Worm (Caenorhabditis elegans) whole organism, late embryonic: ENCODE data around the gene Y42A5A.3.

Experiments used
- C08G9.2 ChIP-seq: sonication (generic microtip); optimal IDR thresholded peaks from 2 replicates; lab custom pipeline; 2016; ENCODE audit warnings: mild to moderate bottlenecking, missing genetic modification characterization, moderate library complexity, missing compliant biosample characterization
- C38D4.7 ChIP-seq: fragments of 200-800 bp; sonication (Bioruptor generic); optimal IDR thresholded peaks from 2 replicates; lab custom pipeline; 2018; ENCODE audit warnings: mild to moderate bottlenecking, missing genetic modification characterization, moderate library complexity, missing compliant biosample characterization
- F13H6.1 ChIP-seq: sonication (generic microtip); optimal IDR thresholded peaks from 2 replicates; lab custom pipeline; 2016; ENCODE audit warnings: missing genetic modification characterization, missing compliant biosample characterization
- K09A11.1 ChIP-seq: sonication (generic microtip); optimal IDR thresholded peaks from 2 replicates; lab custom pipeline; 2017; ENCODE audit warnings: antibody characterized with exemption, mild to moderate bottlenecking, missing genetic modification characterization, missing compliant biosample characterization; ENCODE audit not compliant: insufficient read depth
- ceh-18 ChIP-seq: sonication (generic microtip); optimal IDR thresholded peaks from 2 replicates; lab custom pipeline; 2016; ENCODE audit warnings: missing genetic modification characterization, missing compliant biosample characterization
- ceh-19 ChIP-seq: fragments of 200-800 bp; sonication (Bioruptor generic); optimal IDR thresholded peaks from 2 replicates; lab custom pipeline; 2018; ENCODE audit warnings: mild to moderate bottlenecking, missing genetic modification characterization, missing compliant biosample characterization
- ceh-2 ChIP-seq: sonication (generic microtip); optimal IDR thresholded peaks from 2 replicates; lab custom pipeline; 2016; ENCODE audit warnings: missing genotype, missing genetic modification characterization, missing compliant biosample characterization
- ceh-22 ChIP-seq: sonication (generic microtip); optimal IDR thresholded peaks from 2 replicates; lab custom pipeline; 2017; ENCODE audit warnings: missing biosample characterization, missing genetic modification characterization
- ceh-31 ChIP-seq: sonication (generic microtip); optimal IDR thresholded peaks from 2 replicates; lab custom pipeline; 2016; ENCODE audit warnings: missing genetic modification characterization, missing compliant biosample characterization
- ceh-34 ChIP-seq: sonication (generic microtip); optimal IDR thresholded peaks from 2 replicates; lab custom pipeline; 2016; ENCODE audit warnings: mild to moderate bottlenecking, missing genetic modification characterization, missing compliant biosample characterization
- ceh-45 ChIP-seq: fragments of 200-800 bp; sonication (Bioruptor generic); IDR thresholded peaks from 2 replicates; pipeline ENCODE4 v1.3.6; 2022; ENCODE audit warnings: missing genetic modification reagents, missing genetic modification characterization, missing compliant biosample characterization
- ceh-48 ChIP-seq: sonication (generic microtip); optimal IDR thresholded peaks from 2 replicates; lab custom pipeline; 2016; ENCODE audit warnings: missing genetic modification characterization, inconsistent platforms, missing compliant biosample characterization
- ceh-9 ChIP-seq: sonication (generic microtip); optimal IDR thresholded peaks from 2 replicates; lab custom pipeline; 2016; ENCODE audit warnings: mild to moderate bottlenecking, missing genetic modification characterization, inconsistent platforms, missing compliant biosample characterization
- dmd-4 ChIP-seq: sonication (generic microtip); optimal IDR thresholded peaks from 2 replicates; lab custom pipeline; 2016; ENCODE audit warnings: borderline replicate concordance, missing genetic modification characterization, missing compliant biosample characterization
- dve-1 ChIP-seq: sonication (generic microtip); optimal IDR thresholded peaks from 2 replicates; lab custom pipeline; 2017; ENCODE audit warnings: antibody characterized with exemption, mild to moderate bottlenecking, missing genetic modification characterization, missing compliant biosample characterization
- elt-2 ChIP-seq: sonication (generic microtip); optimal IDR thresholded peaks from 2 replicates; lab custom pipeline; 2016; ENCODE audit warnings: missing genetic modification reagents, missing genetic modification characterization, missing compliant biosample characterization
- ets-4 ChIP-seq: sonication (generic microtip); optimal IDR thresholded peaks from 2 replicates; lab custom pipeline; 2016; ENCODE audit warnings: missing genetic modification characterization, missing compliant biosample characterization
- hlh-13 ChIP-seq: fragments of 200-800 bp; sonication (Bioruptor generic); optimal IDR thresholded peaks from 2 replicates; lab custom pipeline; 2018; ENCODE audit warnings: mild to moderate bottlenecking, missing genetic modification characterization, missing compliant biosample characterization
- hlh-30 ChIP-seq: sonication (generic microtip); optimal IDR thresholded peaks from 2 replicates; lab custom pipeline; 2017; ENCODE audit warnings: antibody characterized with exemption, missing genetic modification characterization, missing compliant biosample characterization; ENCODE audit not compliant: insufficient read depth
- lim-6 ChIP-seq: sonication (generic microtip); optimal IDR thresholded peaks from 2 replicates; lab custom pipeline; 2016; ENCODE audit warnings: missing genetic modification characterization, missing compliant biosample characterization
- mec-3 ChIP-seq: sonication (generic microtip); optimal IDR thresholded peaks from 2 replicates; lab custom pipeline; 2016; ENCODE audit warnings: borderline replicate concordance, missing genetic modification characterization, missing compliant biosample characterization
- nfya-1 ChIP-seq: sonication (generic microtip); optimal IDR thresholded peaks from 2 replicates; lab custom pipeline; 2017; ENCODE audit warnings: missing genetic modification characterization, mild to moderate bottlenecking, missing compliant biosample characterization, antibody characterized with exemption, moderate library complexity
- pat-9 ChIP-seq: fragments of 200-800 bp; sonication (Bioruptor generic); optimal IDR thresholded peaks from 2 replicates; lab custom pipeline; 2018; ENCODE audit warnings: mild to moderate bottlenecking, missing genetic modification characterization, moderate library complexity, missing compliant biosample characterization
- pax-1 ChIP-seq: fragments of 150-350 bp; optimal IDR thresholded peaks from 2 replicates; lab custom pipeline; 2014; ENCODE audit warnings: missing biosample characterization, missing genetic modification characterization
- pha-2 ChIP-seq: sonication (generic microtip); optimal IDR thresholded peaks from 2 replicates; lab custom pipeline; 2017; ENCODE audit warnings: mild to moderate bottlenecking, missing genetic modification characterization, missing compliant biosample characterization
- pqm-1 ChIP-seq: sonication (generic microtip); optimal IDR thresholded peaks from 2 replicates; lab custom pipeline; 2016; ENCODE audit warnings: missing genetic modification characterization, missing compliant biosample characterization
- ref-2 ChIP-seq: sonication (generic microtip); optimal IDR thresholded peaks from 2 replicates; lab custom pipeline; 2016; ENCODE audit warnings: missing genetic modification characterization, missing compliant biosample characterization
- rnt-1 ChIP-seq: sonication (generic microtip); optimal IDR thresholded peaks from 2 replicates; lab custom pipeline; 2016; ENCODE audit warnings: missing genetic modification characterization, missing compliant biosample characterization
- sdc-2 ChIP-seq: sonication (generic microtip); optimal IDR thresholded peaks from 2 replicates; lab custom pipeline; 2016; ENCODE audit warnings: missing genotype, missing genetic modification characterization, missing compliant biosample characterization
- sox-2 ChIP-seq: fragments of 200-800 bp; sonication (Bioruptor generic); IDR thresholded peaks from 2 replicates; pipeline ENCODE4 v1.3.6; 2022; ENCODE audit warnings: missing genetic modification reagents, missing genetic modification characterization, missing compliant biosample characterization
- tbx-2 ChIP-seq: sonication (generic microtip); optimal IDR thresholded peaks from 2 replicates; lab custom pipeline; 2016; ENCODE audit warnings: missing genetic modification characterization, missing compliant biosample characterization
- tbx-7 ChIP-seq: sonication (generic microtip); optimal IDR thresholded peaks from 2 replicates; lab custom pipeline; 2016; ENCODE audit warnings: missing genotype, missing genetic modification characterization, missing compliant biosample characterization
- ttx-3 ChIP-seq: sonication (generic microtip); optimal IDR thresholded peaks from 2 replicates; lab custom pipeline; 2016; ENCODE audit warnings: missing genetic modification reagents, missing genetic modification characterization, missing compliant biosample characterization
- unc-55 ChIP-seq: sonication (generic microtip); optimal IDR thresholded peaks from 2 replicates; lab custom pipeline; 2017; ENCODE audit warnings: missing biosample characterization, missing genetic modification reagents, missing genetic modification characterization
- zip-5 ChIP-seq: sonication (generic microtip); optimal IDR thresholded peaks from 2 replicates; lab custom pipeline; 2016; ENCODE audit warnings: missing genetic modification characterization, missing compliant biosample characterization

The Y42A5A.3 gene

ce11 chrV:11098599-11098998 is 2.8 kb upstream of the Y42A5A.3 start, which contains the start of gene cdkl-1:
Gene cdkl-1, plus strand, starts transcription at chrV:11098899.
- no peak for TF ChIP-seq ceh-19 (GFP tag; lab: Kevin White, UChicago)
- no peak for TF ChIP-seq ceh-9 (tag; lab: Kevin White, UChicago)
- TF ChIP-seq K09A11.1 (tag; lab: Kevin White, UChicago): no peak
- TF ChIP-seq dve-1 (tag; lab: Kevin White, UChicago): no peak
- no peak for TF ChIP-seq mec-3 (tag; lab: Kevin White, UChicago)
- TF ChIP-seq hlh-30 (tag; lab: Kevin White, UChicago): no peak
- TF ChIP-seq ceh-48 (tag; lab: Kevin White, UChicago): no peak
- TF ChIP-seq ceh-31 (tag; lab: Kevin White, UChicago): no peak

ce11 chrV:11094698-11095097 is 1.1 kb downstream of the Y42A5A.3 start:
- no peak for TF ChIP-seq ceh-34 (tag; lab: Kevin White, UChicago)
- no peak for TF ChIP-seq pqm-1 (tag; lab: Kevin White, UChicago)
- TF ChIP-seq unc-55 (GFP tag; lab: Kevin White, UChicago): no peak
- TF ChIP-seq pax-1 (tag; lab: Kevin White, UChicago): no peak
- no peak for TF ChIP-seq tbx-7 (tag; lab: Kevin White, UChicago)
- no peak for TF ChIP-seq hlh-13 (GFP tag; lab: Kevin White, UChicago)
- TF ChIP-seq pha-2 (tag; lab: Kevin White, UChicago): no peak
- no peak for TF ChIP-seq lim-6 (tag; lab: Kevin White, UChicago)
- TF ChIP-seq pat-9 (tag; lab: Kevin White, UChicago): no peak

ce11 chrV:11093163-11094091 is 2.3 kb downstream of the Y42A5A.3 start, which contains the start of gene lact-8:
Gene lact-8, minus strand, starts transcription at chrV:11093607.
- TF ChIP-seq rnt-1 (peak; percentile 69), ceh-34 (tag; lab: Kevin White, UChicago) (no peak)
- TF ChIP-seq, all 69 proteins: peak for 1

- TF ChIP-seq C08G9.2 (tag; lab: Kevin White, UChicago) (no peak), tbx-2 (tag; lab: Kevin White, UChicago) (no peak), C38D4.7 (GFP tag; lab: Kevin White, UChicago) (no peak), ceh-18 (tag; lab: Kevin White, UChicago) (no peak), ttx-3 (tag; lab: Kevin White, UChicago) (no peak), ceh-31 (tag; lab: Kevin White, UChicago) (no peak), sdc-2 (tag; lab: Kevin White, UChicago) (no peak)
These were observed 8.2 kb downstream of the Y42A5A.3 start, which contains the start of gene Y42A5A.1 for ce11 chrV:11087519-11087998. Gene Y42A5A.1, plus strand, starts transcription at chrV:11087948.

- TF ChIP-seq ceh-45: no peak
- TF ChIP-seq ceh-48 (tag; lab: Kevin White, UChicago): no peak
- TF ChIP-seq elt-2 (tag; lab: Kevin White, UChicago): peak; percentile 98
- TF ChIP-seq pqm-1 (tag; lab: Kevin White, UChicago): no peak
- TF ChIP-seq sox-2 (GFP tag; lab: Robert Waterston, UW): no peak
These were observed 8.7 kb downstream of the Y42A5A.3 start for ce11 chrV:11087119-11087518.

ce11 chrV:11083691-11084090 is 12.1 kb downstream of the Y42A5A.3 start:
- TF ChIP-seq ceh-9 (tag; lab: Kevin White, UChicago) (no peak), ceh-2 (peak; percentile 27), dmd-4 (tag; lab: Kevin White, UChicago) (peak; percentile 48), nfya-1 (tag; lab: Kevin White, UChicago) (peak; percentile 74), ceh-48 (tag; lab: Kevin White, UChicago) (no peak), pax-1 (tag; lab: Kevin White, UChicago) (peak; percentile 96), ceh-31 (tag; lab: Kevin White, UChicago) (peak; percentile 53), pha-2 (tag; lab: Kevin White, UChicago) (peak; percentile 55), F13H6.1 (tag; lab: Kevin White, UChicago) (peak; percentile 16), hlh-30 (tag; lab: Kevin White, UChicago) (no peak), ref-2 (tag; lab: Kevin White, UChicago) (peak; percentile 3), unc-55 (GFP tag; lab: Kevin White, UChicago) (peak; percentile 79), zip-5 (no peak), ceh-22 (peak; percentile 62), rnt-1 (peak; percentile 72), tbx-2 (tag; lab: Kevin White, UChicago) (peak; percentile 65), pat-9 (tag; lab: Kevin White, UChicago) (peak; percentile 76), pqm-1 (tag; lab: Kevin White, UChicago) (no peak), ets-4 (tag; lab: Kevin White, UChicago) (peak; percentile 1), lim-6 (tag; lab: Kevin White, UChicago) (no peak), ceh-18 (tag; lab: Kevin White, UChicago) (peak; percentile 88)
